Worm (Caenorhabditis elegans): Measurements from ENCODE around the gene tpk-1.
A peak's percentile ranks its signal among the peaks of the same experiment; 100 is the strongest.

Gene tpk-1

DNA sequence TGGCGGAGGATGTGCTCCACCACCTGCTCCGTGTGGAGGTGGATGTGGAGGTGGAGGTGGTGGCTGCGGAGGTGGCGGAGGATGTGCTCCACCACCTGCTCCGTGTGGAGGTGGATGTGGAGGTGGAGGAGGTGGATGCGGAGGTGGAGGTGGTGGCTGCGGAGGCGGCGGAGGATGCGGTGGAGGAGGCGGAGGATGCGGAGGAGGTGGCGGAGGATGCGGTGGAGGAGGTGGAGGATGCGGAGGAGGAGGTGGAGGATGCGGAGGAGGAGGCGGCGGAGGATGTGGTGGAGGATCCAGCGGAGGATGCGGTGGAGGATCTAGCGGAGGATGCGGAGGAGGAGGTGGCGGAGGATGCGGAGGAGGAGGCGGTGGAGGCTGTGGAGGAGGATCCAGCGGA lies 50.5 kb downstream of the tpk-1 start:
- peak; percentile 40 for TF ChIP-seq cnd-1 (tag; optimal IDR thresholded peaks at IDR 0.05)
- no peak for TF ChIP-seq lin-13 (tag; optimal IDR thresholded peaks at IDR 0.05)
- TF ChIP-seq sptf-1 (tag; optimal IDR thresholded peaks at IDR 0.05), result peak; percentile 21
- TF ChIP-seq nhr-76 (tag; optimal IDR thresholded peaks at IDR 0.05), result no peak
- no peak for TF ChIP-seq nhr-237 (tag; optimal IDR thresholded peaks at IDR 0.05)

All from whole organism, mixed stage, embryonic.